Fruit fly (Drosophila melanogaster) whole organism, pupa: ENCODE results near the gene fy.

Experiments used
- CG10348 ChIP-seq: fragments of 200-800 bp; sonication (Bioruptor generic); IDR thresholded peaks from 2 replicates; pipeline ENCODE4 v1.3.6; 2022; ENCODE audit warnings: missing biosample characterization, missing genetic modification characterization
- CG12605 ChIP-seq: fragments of 200-800 bp; sonication (Bioruptor generic); IDR thresholded peaks from 2 replicates; pipeline ENCODE4 v1.3.6; 2022; ENCODE audit warnings: missing biosample characterization, missing genetic modification characterization
- CG13204 ChIP-seq: fragments of 200-800 bp; sonication (Bioruptor generic); optimal IDR thresholded peaks from 2 replicates; lab custom pipeline; 2018; ENCODE audit warnings: missing biosample characterization, mild to moderate bottlenecking, missing genetic modification characterization, moderate library complexity
- CG17806 ChIP-seq: fragments of 200-800 bp; sonication (Bioruptor generic); optimal IDR thresholded peaks from 2 replicates; lab custom pipeline; 2018; ENCODE audit warnings: missing biosample characterization, mild to moderate bottlenecking, missing genetic modification characterization, moderate library complexity
- CG32121 ChIP-seq: fragments of 200-800 bp; sonication (Bioruptor generic); IDR thresholded peaks from 2 replicates; pipeline ENCODE4 v1.3.6; 2022; ENCODE audit warnings: missing biosample characterization, missing genetic modification characterization
- CG4496 ChIP-seq: fragments of 200-800 bp; sonication (Bioruptor generic); IDR thresholded peaks from 3 replicates; pipeline ENCODE4 v1.3.6; 2022; ENCODE audit warnings: missing biosample characterization, missing genetic modification characterization
- CG8159 ChIP-seq: fragments of 200-800 bp; sonication (Bioruptor generic); optimal IDR thresholded peaks from 3 replicates; lab custom pipeline; 2018; ENCODE audit warnings: missing biosample characterization, mild to moderate bottlenecking, missing genetic modification characterization, moderate library complexity
- CG8301 ChIP-seq: fragments of 200-800 bp; sonication (Bioruptor generic); optimal IDR thresholded peaks from 2 replicates; lab custom pipeline; 2018; ENCODE audit warnings: missing biosample characterization, mild to moderate bottlenecking, missing genetic modification characterization
- CG9948 ChIP-seq: fragments of 200-800 bp; sonication (Bioruptor generic); optimal IDR thresholded peaks from 2 replicates; lab custom pipeline; 2018; ENCODE audit warnings: missing biosample characterization, mild to moderate bottlenecking, missing genetic modification characterization, moderate library complexity
- D1 ChIP-seq: fragments of 200-800 bp; sonication (Bioruptor generic); optimal IDR thresholded peaks from 2 replicates; lab custom pipeline; 2018; ENCODE audit warnings: missing biosample characterization, mild to moderate bottlenecking, missing genetic modification characterization, moderate library complexity
- EcR ChIP-seq: fragments of 200-800 bp; sonication (Bioruptor generic); optimal IDR thresholded peaks from 3 replicates; lab custom pipeline; 2019; ENCODE audit warnings: missing biosample characterization, missing genetic modification characterization, mild to moderate bottlenecking, moderate library complexity, missing genetic modification reagents
- Pif1A ChIP-seq: fragments of 200-800 bp; sonication (Bioruptor generic); optimal IDR thresholded peaks from 3 replicates; lab custom pipeline; 2016; ENCODE audit warnings: missing biosample characterization, missing genetic modification characterization
- Snoo ChIP-seq: fragments of 200-800 bp; sonication (Bioruptor generic); optimal IDR thresholded peaks from 3 replicates; lab custom pipeline; 2017; ENCODE audit warnings: missing biosample characterization, mild to moderate bottlenecking, missing genetic modification characterization, inconsistent platforms
- fd96Ca ChIP-seq: fragments of 200-800 bp; sonication (Bioruptor generic); IDR thresholded peaks from 3 replicates; pipeline ENCODE4 v1.3.6; 2022; ENCODE audit warnings: missing biosample characterization, missing genetic modification characterization

- TF ChIP-seq Snoo (tag; lab: Kevin White, UChicago) = no peak
- no peak for TF ChIP-seq EcR (GFP tag; lab: Kevin White, UChicago)
- TF ChIP-seq CG12605 (GFP tag; lab: Robert Waterston, UW) = no peak
- no peak for TF ChIP-seq CG13204 (GFP tag; lab: Kevin White, UChicago)
- TF ChIP-seq fd96Ca (GFP tag; lab: Robert Waterston, UW) = no peak
- no peak for TF ChIP-seq D1 (tag; lab: Kevin White, UChicago)
- TF ChIP-seq CG8301 (tag; lab: Kevin White, UChicago) = no peak
- no peak for TF ChIP-seq CG9948 (tag; lab: Kevin White, UChicago)
- no peak for TF ChIP-seq CG17806
- TF ChIP-seq CG4496 = no peak
- TF ChIP-seq CG8159 (tag; lab: Kevin White, UChicago) = no peak
- TF ChIP-seq CG10348 (GFP tag; lab: Robert Waterston, UW) = no peak
- TF ChIP-seq CG32121 (GFP tag; lab: Robert Waterston, UW) = no peak
- no peak for TF ChIP-seq Pif1A
These were observed 13.8 kb downstream of the fy start, which contains the start of gene CG42819 for dm6 chr2L:8389231-8389630.
